Worm (Caenorhabditis elegans) whole organism, L1 larva: Measurements from ENCODE around the gene pqn-27.

Experiments used
- C16A3.4 ChIP-seq: fragments of 150-350 bp; optimal IDR thresholded peaks from 2 replicates; lab custom pipeline; 2014; ENCODE audit warnings: missing biosample characterization, missing genetic modification characterization
- C34B4.2 ChIP-seq: sonication (generic microtip); optimal IDR thresholded peaks from 2 replicates; lab custom pipeline; 2017; ENCODE audit warnings: mild to moderate bottlenecking, missing genetic modification characterization, missing compliant biosample characterization
- F16B12.6 ChIP-seq: fragments of 150-350 bp; optimal IDR thresholded peaks from 2 replicates; lab custom pipeline; 2014; ENCODE audit warnings: missing biosample characterization, missing genetic modification characterization
- Y116A8C.19 ChIP-seq: sonication (generic microtip); optimal IDR thresholded peaks from 2 replicates; lab custom pipeline; 2016; ENCODE audit warnings: missing compliant biosample characterization, missing genetic modification characterization, borderline replicate concordance
- aha-1 ChIP-seq: fragments of 150-350 bp; optimal IDR thresholded peaks from 2 replicates; lab custom pipeline; 2014; ENCODE audit warnings: missing biosample characterization, missing genetic modification characterization
- alr-1 ChIP-seq: fragments of 200-800 bp; sonication (Bioruptor generic); optimal IDR thresholded peaks from 2 replicates; lab custom pipeline; 2018; ENCODE audit warnings: borderline replicate concordance, mild to moderate bottlenecking, missing genetic modification characterization, missing compliant biosample characterization
- aly-2 ChIP-seq: fragments of 150-350 bp; optimal IDR thresholded peaks from 2 replicates; lab custom pipeline; 2014; ENCODE audit warnings: missing biosample characterization, missing genetic modification characterization
- blmp-1 ChIP-seq: fragments of 150-350 bp; optimal IDR thresholded peaks from 2 replicates; lab custom pipeline; 2014; ENCODE audit warnings: missing biosample characterization, missing genetic modification characterization
- ceh-82 ChIP-seq, 3 experiments: fragments of 150-350 bp in 1 of 3; sonication (generic microtip) in 2 of 3; optimal IDR thresholded peaks; 2 replicates each; lab custom pipeline; 2014 to 2017; ENCODE audit warnings: missing biosample characterization in 3 of 3, missing genetic modification characterization in 3 of 3
- ceh-88 ChIP-seq: fragments of 200-800 bp; sonication (Bioruptor generic); IDR thresholded peaks from 2 replicates; pipeline ENCODE4 v1.3.6; 2022; ENCODE audit warnings: missing genetic modification characterization, missing compliant biosample characterization
- ceh-90 ChIP-seq: sonication (generic microtip); optimal IDR thresholded peaks from 2 replicates; lab custom pipeline; 2016; ENCODE audit warnings: missing genetic modification characterization, missing compliant biosample characterization
- dpl-1 ChIP-seq, 3 experiments: fragments of 150-350 bp in 2 of 3; sonication (generic microtip) in 1 of 3; optimal IDR thresholded peaks; 2 replicates each; lab custom pipeline; 2014 to 2017; ENCODE audit warnings: missing biosample characterization in 3 of 3, missing genetic modification characterization in 3 of 3, missing genetic modification reagents in 3 of 3
- efl-3 ChIP-seq: fragments of 200-800 bp; sonication (Bioruptor generic); optimal IDR thresholded peaks from 2 replicates; lab custom pipeline; 2018; ENCODE audit warnings: mild to moderate bottlenecking, missing genetic modification characterization, missing compliant biosample characterization
- elt-3 ChIP-seq, 6 experiments: fragments of 150-350 bp in 1 of 6; sonication (generic microtip); optimal IDR thresholded peaks; 2 replicates each; lab custom pipeline; 2017 to 2018; ENCODE audit warnings: missing biosample characterization in 6 of 6, missing genetic modification characterization in 6 of 6, inconsistent platforms in 1 of 6
- ets-5 ChIP-seq: fragments of 200-800 bp; sonication (Bioruptor generic); IDR thresholded peaks from 2 replicates; pipeline ENCODE4 v1.3.6; 2022; ENCODE audit warnings: missing genetic modification characterization, missing compliant biosample characterization
- fkh-10 ChIP-seq: sonication (generic microtip); optimal IDR thresholded peaks from 2 replicates; lab custom pipeline; 2017; ENCODE audit warnings: missing biosample characterization, missing genetic modification reagents, missing genetic modification characterization
- fkh-8 ChIP-seq: sonication (generic microtip); optimal IDR thresholded peaks from 2 replicates; lab custom pipeline; 2016; ENCODE audit warnings: mild to moderate bottlenecking, missing genetic modification characterization, missing compliant biosample characterization
- fos-1 ChIP-seq: fragments of 150-350 bp; optimal IDR thresholded peaks from 2 replicates; lab custom pipeline; 2014; ENCODE audit warnings: missing biosample characterization, missing genetic modification characterization
- hlh-4 ChIP-seq: sonication (generic microtip); optimal IDR thresholded peaks from 2 replicates; lab custom pipeline; 2016; ENCODE audit warnings: mild to moderate bottlenecking, missing genetic modification characterization, missing compliant biosample characterization
- hpl-2 ChIP-seq: fragments of 150-350 bp; optimal IDR thresholded peaks from 2 replicates; lab custom pipeline; 2014; ENCODE audit warnings: missing biosample characterization, missing genetic modification reagents, missing genetic modification characterization
- isw-1 ChIP-seq: fragments of 200-800 bp; sonication (Bioruptor generic); IDR thresholded peaks from 2 replicates; pipeline ENCODE4 v1.3.6; 2022; ENCODE audit warnings: missing genetic modification characterization, missing compliant biosample characterization
- jun-1 ChIP-seq: fragments of 150-350 bp; optimal IDR thresholded peaks from 2 replicates; lab custom pipeline; 2014; ENCODE audit warnings: missing biosample characterization, missing genetic modification reagents, missing genetic modification characterization
- lin-13 ChIP-seq: fragments of 150-350 bp; optimal IDR thresholded peaks from 2 replicates; lab custom pipeline; 2014; ENCODE audit warnings: missing biosample characterization, missing genetic modification reagents, missing genetic modification characterization
- lin-39 ChIP-seq: fragments of 150-350 bp; optimal IDR thresholded peaks from 2 replicates; lab custom pipeline; 2014; ENCODE audit warnings: missing biosample characterization, missing genetic modification reagents, missing genetic modification characterization
- lir-3 ChIP-seq: sonication (generic microtip); optimal IDR thresholded peaks from 2 replicates; lab custom pipeline; 2016; ENCODE audit warnings: mild to moderate bottlenecking, missing genetic modification characterization, moderate library complexity, missing compliant biosample characterization; ENCODE audit not compliant: poor library complexity
- mab-9 ChIP-seq: fragments of 200-800 bp; sonication (Bioruptor generic); IDR thresholded peaks from 2 replicates; pipeline ENCODE4 v1.3.6; 2022; ENCODE audit warnings: missing genetic modification reagents, missing genetic modification characterization, missing compliant biosample characterization
- mef-2 ChIP-seq: fragments of 150-350 bp; optimal IDR thresholded peaks from 2 replicates; lab custom pipeline; 2014; ENCODE audit warnings: missing biosample characterization, missing genetic modification characterization
- nhr-11 ChIP-seq: fragments of 150-350 bp; optimal IDR thresholded peaks from 2 replicates; lab custom pipeline; 2014; ENCODE audit warnings: missing biosample characterization, missing genetic modification characterization
- nhr-12 ChIP-seq: sonication (generic microtip); optimal IDR thresholded peaks from 2 replicates; lab custom pipeline; 2017; ENCODE audit warnings: missing biosample characterization, missing genetic modification characterization
- nhr-19 ChIP-seq: fragments of 200-800 bp; sonication (Bioruptor generic); conservative IDR thresholded peaks from 2 replicates; pipeline ENCODE4 v1.3.6; 2022; ENCODE audit warnings: missing genetic modification characterization, missing compliant biosample characterization
- nhr-20 ChIP-seq: sonication (generic microtip); optimal IDR thresholded peaks from 2 replicates; lab custom pipeline; 2016; ENCODE audit warnings: mild to moderate bottlenecking, missing genetic modification characterization, missing compliant biosample characterization
- nhr-76 ChIP-seq: sonication (generic microtip); optimal IDR thresholded peaks from 2 replicates; lab custom pipeline; 2017; ENCODE audit warnings: missing biosample characterization, missing genetic modification characterization
- nhr-77 ChIP-seq: fragments of 150-350 bp; optimal IDR thresholded peaks from 2 replicates; lab custom pipeline; 2014; ENCODE audit warnings: missing biosample characterization, missing genetic modification characterization
- nhr-84 ChIP-seq: sonication (generic microtip); optimal IDR thresholded peaks from 2 replicates; lab custom pipeline; 2017; ENCODE audit warnings: missing biosample characterization, missing genetic modification characterization
- pag-3 ChIP-seq: sonication (generic microtip); optimal IDR thresholded peaks from 2 replicates; lab custom pipeline; 2017; ENCODE audit warnings: missing genetic modification characterization, mild to moderate bottlenecking, missing compliant biosample characterization, antibody characterized with exemption, borderline replicate concordance; ENCODE audit not compliant: insufficient read depth
- pqm-1 ChIP-seq: sonication (generic microtip); optimal IDR thresholded peaks from 3 replicates; lab custom pipeline; 2017; ENCODE audit warnings: missing biosample characterization, missing genetic modification characterization
- snpc-4 ChIP-seq: fragments of 150-350 bp; optimal IDR thresholded peaks from 2 replicates; lab custom pipeline; 2014; ENCODE audit warnings: missing biosample characterization, missing genetic modification characterization
- sox-4 ChIP-seq: sonication (generic microtip); optimal IDR thresholded peaks from 2 replicates; lab custom pipeline; 2016; ENCODE audit warnings: missing genetic modification characterization, missing compliant biosample characterization
- sup-37 ChIP-seq: fragments of 200-800 bp; sonication (Bioruptor generic); optimal IDR thresholded peaks from 2 replicates; lab custom pipeline; 2018; ENCODE audit warnings: mild to moderate bottlenecking, missing genetic modification characterization, missing compliant biosample characterization
- tlp-1 ChIP-seq: fragments of 150-350 bp; optimal IDR thresholded peaks from 2 replicates; lab custom pipeline; 2014; ENCODE audit warnings: missing biosample characterization, missing genetic modification characterization
- unc-130 ChIP-seq: fragments of 150-350 bp; optimal IDR thresholded peaks from 2 replicates; lab custom pipeline; 2017; ENCODE audit warnings: missing biosample characterization, missing genetic modification characterization, inconsistent platforms
- unc-30 ChIP-seq: sonication (generic microtip); optimal IDR thresholded peaks from 2 replicates; lab custom pipeline; 2017; ENCODE audit warnings: missing biosample characterization, missing genetic modification characterization
- unc-86 ChIP-seq: sonication (generic microtip); optimal IDR thresholded peaks from 2 replicates; lab custom pipeline; 2016; ENCODE audit warnings: missing genetic modification characterization, missing compliant biosample characterization
- unc-98 ChIP-seq: fragments of 200-800 bp; sonication (Bioruptor generic); IDR thresholded peaks from 2 replicates; pipeline ENCODE4 v1.3.6; 2022; ENCODE audit warnings: missing genetic modification characterization, missing compliant biosample characterization
- vab-15 ChIP-seq: sonication (generic microtip); optimal IDR thresholded peaks from 2 replicates; lab custom pipeline; 2017; ENCODE audit warnings: missing genotype, mild to moderate bottlenecking, missing genetic modification characterization, missing compliant biosample characterization
- xbp-1 ChIP-seq: sonication (generic microtip); optimal IDR thresholded peaks from 2 replicates; lab custom pipeline; 2016; ENCODE audit warnings: missing genetic modification characterization, missing compliant biosample characterization
- zip-4 ChIP-seq: fragments of 200-800 bp; sonication (Bioruptor generic); optimal IDR thresholded peaks from 2 replicates; lab custom pipeline; 2018; ENCODE audit warnings: mild to moderate bottlenecking, missing genetic modification characterization, moderate library complexity, missing compliant biosample characterization
- ztf-11 ChIP-seq, 2 experiments: sonication (generic microtip); optimal IDR thresholded peaks; 2 replicates each; lab custom pipeline; 2016 to 2017; ENCODE audit warnings: missing genetic modification characterization in 2 of 2, missing biosample characterization in 1 of 2, missing compliant biosample characterization in 1 of 2
- ztf-4 ChIP-seq: fragments of 150-350 bp; optimal IDR thresholded peaks from 2 replicates; lab custom pipeline; 2014; ENCODE audit warnings: missing biosample characterization, missing genetic modification characterization

Gene pqn-27

DNA sequence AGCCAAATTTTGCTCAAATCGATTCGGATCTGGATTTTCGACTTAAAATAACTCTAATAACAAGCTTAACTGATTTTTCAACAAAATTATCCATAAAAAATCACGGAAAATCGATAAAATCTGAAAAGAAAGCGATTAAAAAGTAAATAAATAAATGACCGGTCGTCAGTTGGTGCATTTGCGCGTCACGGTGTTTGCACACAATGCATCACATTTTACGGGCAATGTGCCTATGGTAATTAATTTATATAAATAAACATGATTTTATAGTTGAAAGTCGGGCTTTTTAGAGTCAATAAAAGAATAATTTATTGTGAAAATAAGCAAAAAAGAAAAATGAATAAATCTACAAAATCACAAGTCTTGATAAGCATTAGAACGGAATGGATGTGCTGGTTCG is 34.3 kb upstream of the pqn-27 start (continued):
- TF ChIP-seq sox-4 (tag; lab: Kevin White, UChicago): peak; percentile 7
- TF ChIP-seq sup-37 (GFP tag; lab: Kevin White, UChicago): no peak
- no peak for TF ChIP-seq nhr-84 (tag; lab: Kevin White, UChicago)
- TF ChIP-seq ceh-90 (tag; lab: Kevin White, UChicago): no peak
- no peak for TF ChIP-seq tlp-1 (tag; lab: Kevin White, UChicago)
- TF ChIP-seq dpl-1 (GFP tag; optimal IDR thresholded peaks at IDR 0.05; lab: Kevin White, UChicago): peak in 2 of 3 experiments; percentile 51 to 62
- no peak for TF ChIP-seq unc-86 (tag; lab: Kevin White, UChicago)
- TF ChIP-seq nhr-12 (tag; lab: Kevin White, UChicago): no peak
- TF ChIP-seq pag-3 (tag; lab: Kevin White, UChicago): no peak
- TF ChIP-seq xbp-1: peak; percentile 42
- TF ChIP-seq lin-39 (tag; lab: Kevin White, UChicago): no peak
- no peak for TF ChIP-seq aly-2 (tag; lab: Kevin White, UChicago)
- peak; percentile 15 for TF ChIP-seq C16A3.4 (tag; lab: Kevin White, UChicago)
- no peak for TF ChIP-seq unc-98
- no peak for TF ChIP-seq lir-3 (tag; lab: Kevin White, UChicago)
- TF ChIP-seq hpl-2 (GFP tag; lab: Kevin White, UChicago): no peak
- no peak for TF ChIP-seq alr-1 (tag; lab: Kevin White, UChicago)
- TF ChIP-seq nhr-20 (tag; lab: Kevin White, UChicago): peak; percentile 26
- no peak for TF ChIP-seq hlh-4 (tag; lab: Kevin White, UChicago)
- peak; percentile 93 for TF ChIP-seq F16B12.6
- TF ChIP-seq mab-9 (GFP tag; lab: Robert Waterston, UW): no peak
- no peak for TF ChIP-seq efl-3 (GFP tag; lab: Kevin White, UChicago)
- TF ChIP-seq C34B4.2 (tag; lab: Kevin White, UChicago): no peak
- no peak; the same call in 1 of the 2 replicates for TF ChIP-seq isw-1
- TF ChIP-seq nhr-76 (tag; lab: Kevin White, UChicago): no peak
- TF ChIP-seq nhr-11 (tag; lab: Kevin White, UChicago): no peak
- TF ChIP-seq ztf-11 (tag; optimal IDR thresholded peaks at IDR 0.05; lab: Kevin White, UChicago): no peak
- peak; percentile 37 for TF ChIP-seq nhr-19 (GFP tag; lab: Robert Waterston, UW)
- no peak for TF ChIP-seq fkh-10 (GFP tag; lab: Kevin White, UChicago)
- no peak for TF ChIP-seq Y116A8C.19
- peak; percentile 29 for TF ChIP-seq snpc-4 (tag; lab: Kevin White, UChicago)
- no peak for TF ChIP-seq ceh-88 (GFP tag; lab: Robert Waterston, UW)
- no peak for TF ChIP-seq elt-3 (tag; optimal IDR thresholded peaks at IDR 0.05; lab: Kevin White, UChicago)
- no peak for TF ChIP-seq aha-1
- TF ChIP-seq ets-5: no peak
- TF ChIP-seq pqm-1 (tag; lab: Kevin White, UChicago): no peak
- TF ChIP-seq zip-4 (GFP tag; lab: Kevin White, UChicago): no peak
- no peak for TF ChIP-seq ztf-4
- TF ChIP-seq unc-30 (tag; lab: Kevin White, UChicago): no peak
- no peak for TF ChIP-seq jun-1 (tag; lab: Kevin White, UChicago)
- no peak for TF ChIP-seq nhr-77 (tag; lab: Kevin White, UChicago)
- TF ChIP-seq fkh-8 (tag; lab: Kevin White, UChicago): no peak
- peak; percentile 57 for TF ChIP-seq unc-130 (tag; lab: Kevin White, UChicago)
- TF ChIP-seq ceh-82 (tag; optimal IDR thresholded peaks at IDR 0.05; lab: Kevin White, UChicago): peak in 1 of 3 experiments; percentile 18
- TF ChIP-seq mef-2 (tag; lab: Kevin White, UChicago): no peak
- no peak for TF ChIP-seq lin-13 (GFP tag; lab: Kevin White, UChicago)
- no peak for TF ChIP-seq vab-15 (tag; lab: Kevin White, UChicago)
- TF ChIP-seq blmp-1: no peak
- no peak for TF ChIP-seq fos-1 (tag; lab: Kevin White, UChicago)
